Fruit fly (Drosophila melanogaster): ENCODE measurements around the gene hiro.

DNA sequence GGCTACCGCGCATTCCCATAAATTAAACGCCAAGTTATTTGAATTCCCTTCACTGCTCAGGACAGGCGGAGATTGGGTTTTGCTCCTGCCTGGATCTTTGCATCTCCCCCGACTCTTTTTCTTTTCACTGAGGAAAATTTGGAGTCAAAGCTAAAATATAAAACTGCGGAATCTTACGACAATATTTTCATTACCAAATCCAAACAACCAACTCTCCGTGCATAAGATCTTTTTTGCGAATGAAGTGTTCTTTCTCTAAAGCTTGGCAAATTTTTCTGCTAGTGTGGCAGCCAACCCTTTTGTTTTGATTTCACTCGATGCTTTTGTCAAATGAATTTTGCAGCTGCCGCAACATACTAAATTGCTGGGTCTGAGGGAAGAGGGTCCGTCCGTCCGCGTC is 40.1 kb upstream of the hiro start:
- TF ChIP-seq psq (optimal IDR thresholded peaks at IDR 0.05) (no peak), Dll (optimal IDR thresholded peaks at IDR 0.05) (no peak), usp (GFP tag; optimal IDR thresholded peaks at IDR 0.05) (no peak), CG8478 (optimal IDR thresholded peaks at IDR 0.05) (no peak), EcR (GFP tag; optimal IDR thresholded peaks at IDR 0.05) (no peak), pan (optimal IDR thresholded peaks at IDR 0.05) (no peak)
